Worm (Caenorhabditis elegans): Measurements from ENCODE around the gene F28A12.3.

DNA sequence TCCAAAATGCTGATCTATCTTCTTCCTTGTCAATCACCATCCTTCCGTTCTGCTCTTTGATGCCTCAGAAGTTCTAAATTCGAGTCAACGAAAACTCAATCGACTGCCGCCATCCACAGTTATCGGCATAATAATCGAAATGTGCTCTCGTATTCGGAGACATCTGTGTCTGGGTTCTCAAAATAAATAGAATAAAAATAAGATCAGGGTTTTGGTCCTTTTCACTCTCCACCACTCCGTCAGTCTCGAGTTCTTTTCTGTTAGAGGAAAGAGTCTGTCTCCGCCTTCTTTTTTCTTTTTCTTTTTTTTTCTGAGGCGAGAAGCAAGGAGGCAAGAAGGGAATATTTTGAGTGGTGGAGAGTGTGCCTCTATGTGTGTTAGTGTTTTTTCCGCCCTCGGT, 17.4 kb downstream of the F28A12.3 start, which contains the start of gene F41E6.17:
- no peak for TF ChIP-seq ceh-36 (tag; optimal IDR thresholded peaks at IDR 0.05)
- no peak for TF ChIP-seq ama-1 (optimal IDR thresholded peaks at IDR 0.05)
- no peak for TF ChIP-seq pes-1 (GFP tag; IDR thresholded peaks at IDR 0.05)
- no peak for TF ChIP-seq ceh-13 (GFP tag; optimal IDR thresholded peaks at IDR 0.05)
- no peak for TF ChIP-seq flt-1 (GFP tag; IDR thresholded peaks at IDR 0.05)
- no peak for TF ChIP-seq F13C5.2 (tag; optimal IDR thresholded peaks at IDR 0.05)
